Worm (Caenorhabditis elegans): ENCODE measurements around the gene F35H12.5.

The F35H12.5 gene

DNA sequence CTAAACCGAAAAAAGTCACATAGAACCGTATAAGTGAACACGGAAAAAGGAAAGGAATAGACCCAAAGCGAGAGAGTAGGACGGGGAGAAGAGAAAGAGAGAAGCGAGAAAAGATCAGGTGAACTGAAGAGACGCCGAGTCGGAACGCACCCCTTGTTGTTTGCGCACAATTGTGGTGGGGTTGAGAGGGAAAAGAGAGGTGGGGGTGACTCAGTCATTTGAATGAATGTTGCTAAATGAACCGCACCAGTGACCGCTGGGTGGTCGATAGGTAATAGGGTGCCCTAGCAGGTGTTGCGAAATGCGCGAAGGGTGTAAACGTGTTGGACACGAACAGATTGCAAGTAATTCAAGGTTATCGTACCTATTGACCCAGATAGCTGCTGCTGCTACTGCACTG lies 47.2 kb upstream of the F35H12.5 start, which contains the start of gene lgl-1 (continued):
- peak; percentile 86 for TF ChIP-seq lin-14 (GFP tag; optimal IDR thresholded peaks at IDR 0.05)
- peak; percentile 29 for TF ChIP-seq zip-4 (GFP tag; optimal IDR thresholded peaks at IDR 0.05)
- TF ChIP-seq lir-3 (tag; optimal IDR thresholded peaks at IDR 0.05; ENCODE audit: poor library complexity): no peak
- no peak for TF ChIP-seq Y116A8C.19 (tag; optimal IDR thresholded peaks at IDR 0.05; ENCODE audit: borderline replicate concordance)
- peak; percentile 6 for TF ChIP-seq nhr-20 (tag; optimal IDR thresholded peaks at IDR 0.05)
- no peak for TF ChIP-seq fkh-10 (GFP tag; optimal IDR thresholded peaks at IDR 0.05)
- TF ChIP-seq ceh-82 (tag; optimal IDR thresholded peaks at IDR 0.05): peak in 2 of 3 experiments; percentile 19 to 54
- TF ChIP-seq egl-13 (tag; optimal IDR thresholded peaks at IDR 0.05): no peak
- no peak for TF ChIP-seq F16B12.6 (tag; optimal IDR thresholded peaks at IDR 0.05)
- TF ChIP-seq fkh-8 (tag; optimal IDR thresholded peaks at IDR 0.05): peak; percentile 20
- peak; percentile 27 for TF ChIP-seq nhr-47 (tag; optimal IDR thresholded peaks at IDR 0.05)
- TF ChIP-seq dsc-1 (tag; optimal IDR thresholded peaks at IDR 0.05): no peak
- TF ChIP-seq nhr-90 (tag; optimal IDR thresholded peaks at IDR 0.05; ENCODE audit: poor library complexity): no peak
- TF ChIP-seq sox-4 (tag; optimal IDR thresholded peaks at IDR 0.05): no peak
- no peak for TF ChIP-seq ztf-4 (tag; optimal IDR thresholded peaks at IDR 0.05)
- TF ChIP-seq pax-3 (tag; optimal IDR thresholded peaks at IDR 0.05): no peak
- TF ChIP-seq pqm-1 (tag; optimal IDR thresholded peaks at IDR 0.05): no peak
- no peak for TF ChIP-seq sptf-1 (tag; optimal IDR thresholded peaks at IDR 0.05)
- TF ChIP-seq pag-3 (tag; optimal IDR thresholded peaks at IDR 0.05; ENCODE audit: borderline replicate concordance, insufficient read depth): no peak
- TF ChIP-seq lin-15B (tag; optimal IDR thresholded peaks at IDR 0.05): no peak
- no peak for TF ChIP-seq nhr-77 (tag; optimal IDR thresholded peaks at IDR 0.05)
- TF ChIP-seq lin-35 (GFP tag; optimal IDR thresholded peaks at IDR 0.05): peak; percentile 16 to 32
- TF ChIP-seq aha-1 (tag; optimal IDR thresholded peaks at IDR 0.05): no peak
- TF ChIP-seq elt-3 (tag; optimal IDR thresholded peaks at IDR 0.05): no peak
- no peak for TF ChIP-seq tlp-1 (tag; optimal IDR thresholded peaks at IDR 0.05)
- TF ChIP-seq dpl-1 (GFP tag; optimal IDR thresholded peaks at IDR 0.05): no peak
- TF ChIP-seq xbp-1 (tag; optimal IDR thresholded peaks at IDR 0.05): no peak
- TF ChIP-seq nhr-85 (tag): peak; percentile 75
- TF ChIP-seq unc-62 (GFP tag; optimal IDR thresholded peaks at IDR 0.05): no peak
- no peak for TF ChIP-seq fkh-4 (tag; optimal IDR thresholded peaks at IDR 0.05; ENCODE audit: borderline replicate concordance)
- TF ChIP-seq jun-1 (tag; optimal IDR thresholded peaks at IDR 0.05): peak; percentile 64
- TF ChIP-seq C16A3.4 (tag; optimal IDR thresholded peaks at IDR 0.05): no peak
- TF ChIP-seq lsy-2 (tag; optimal IDR thresholded peaks at IDR 0.05): peak in 1 of 2 experiments; percentile 11
- no peak for TF ChIP-seq lin-39 (tag; optimal IDR thresholded peaks at IDR 0.05)
- TF ChIP-seq unc-30 (tag; optimal IDR thresholded peaks at IDR 0.05): no peak
- no peak for TF ChIP-seq aly-2 (tag; optimal IDR thresholded peaks at IDR 0.05)
- no peak for TF ChIP-seq irx-1 (tag; optimal IDR thresholded peaks at IDR 0.05)
- no peak for TF ChIP-seq C34B4.2 (tag; optimal IDR thresholded peaks at IDR 0.05)

DNA sequence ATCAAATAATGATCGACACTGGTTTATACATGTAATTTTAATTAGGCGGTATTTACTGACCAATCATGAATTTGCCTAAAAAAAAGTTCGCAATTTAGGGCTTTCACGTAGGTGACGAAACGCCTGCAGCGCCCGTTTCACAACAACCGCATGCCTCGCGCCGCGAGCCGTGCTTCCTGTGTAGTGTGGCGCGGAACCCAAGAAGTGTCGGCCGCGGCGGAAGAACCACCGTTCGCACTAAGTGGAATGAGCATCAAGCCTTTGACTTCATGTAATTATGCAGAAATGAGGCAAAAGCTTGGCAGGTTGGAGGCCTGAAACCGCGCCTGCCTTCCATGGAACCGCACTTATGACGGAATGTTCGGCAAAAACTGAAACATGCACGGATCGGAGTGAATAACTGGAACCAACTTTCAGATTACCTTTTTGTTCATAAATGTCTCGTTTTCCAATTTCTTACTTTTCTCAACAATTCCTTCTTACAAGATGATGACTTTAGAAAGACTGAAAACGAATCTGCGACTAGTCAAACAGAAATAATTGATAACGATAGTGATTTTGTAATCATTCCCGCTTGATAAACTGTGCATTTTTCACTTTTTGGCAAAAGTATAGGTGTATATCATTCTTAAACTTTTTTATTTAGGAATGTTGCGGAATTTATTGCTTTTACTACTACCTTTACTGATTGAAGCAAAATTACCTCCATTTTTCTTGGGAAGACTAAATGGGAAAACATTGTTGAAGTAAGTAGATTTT lies 46.1 kb upstream of the F35H12.5 start, which contains the start of gene F56F10.1:
F56F10.1 (plus strand) TSS at position 647 of the 759 bp plus-strand sequence.
- TF ChIP-seq elt-2 (tag; optimal IDR thresholded peaks at IDR 0.05) (peak; percentile 1), efl-3 (GFP tag; optimal IDR thresholded peaks at IDR 0.05) (no peak)
